Worm (Caenorhabditis elegans) whole organism, L4 larva: Measurements from ENCODE around the gene pqn-63.

Experiments used
- ZK546.5 ChIP-seq, 2 experiments: sonication (generic microtip); optimal IDR thresholded peaks; 2 replicates each; lab custom pipeline; 2017; ENCODE audit warnings: missing biosample characterization in 2 of 2, missing genetic modification characterization in 2 of 2
- ceh-82 ChIP-seq: sonication (generic microtip); optimal IDR thresholded peaks from 2 replicates; lab custom pipeline; 2017; ENCODE audit warnings: missing biosample characterization, missing genetic modification characterization
- lin-39 ChIP-seq: fragments of 150-350 bp; optimal IDR thresholded peaks from 2 replicates; lab custom pipeline; 2014; ENCODE audit warnings: missing biosample characterization, missing genetic modification reagents, missing genetic modification characterization
- nhr-41 ChIP-seq: fragments of 200-800 bp; sonication (Bioruptor generic); IDR thresholded peaks from 2 replicates; pipeline ENCODE4 v1.3.6; 2022; ENCODE audit warnings: missing genetic modification reagents, missing genetic modification characterization, missing compliant biosample characterization

DNA sequence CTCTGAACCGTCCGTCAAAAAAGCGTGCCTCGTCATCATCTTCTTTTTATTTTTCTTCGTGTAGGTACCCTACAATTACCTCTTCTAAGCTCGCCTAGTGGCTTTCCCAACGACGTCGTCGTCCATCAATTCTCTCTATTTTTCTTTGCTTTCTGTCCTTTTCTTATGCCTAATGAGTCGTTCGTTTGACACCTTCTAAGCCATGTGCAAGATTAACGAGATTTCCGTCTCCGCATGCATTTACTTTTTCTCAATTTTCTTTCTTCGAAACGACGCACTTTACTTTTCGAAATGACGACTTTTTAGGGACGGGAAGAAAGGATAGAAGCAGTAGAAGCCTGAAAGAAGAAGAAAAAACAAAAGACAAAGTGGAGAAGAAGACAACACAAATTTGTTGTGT is 50.6 kb downstream of the pqn-63 start, which contains the start of gene ZK287.1:
- TF ChIP-seq lin-39 (tag; lab: Kevin White, UChicago) (no peak), nhr-41 (no peak), ZK546.5 (tag; optimal IDR thresholded peaks at IDR 0.05; lab: Kevin White, UChicago) (no peak), ceh-82 (tag; lab: Kevin White, UChicago) (no peak)
